Worm (Caenorhabditis elegans) whole organism, L2 larva: ENCODE measurements around the gene baz-2.

Experiments used
- C34F6.9 ChIP-seq: fragments of 150-350 bp; optimal IDR thresholded peaks from 2 replicates; lab custom pipeline; 2014; ENCODE audit warnings: missing biosample characterization, missing genetic modification characterization
- F13H6.1 ChIP-seq: sonication (generic microtip); optimal IDR thresholded peaks from 2 replicates; lab custom pipeline; 2016; ENCODE audit warnings: missing genetic modification characterization, missing compliant biosample characterization
- R02D3.7 ChIP-seq: fragments of 150-350 bp; optimal IDR thresholded peaks from 2 replicates; lab custom pipeline; 2014; ENCODE audit warnings: missing biosample characterization, missing genetic modification characterization
- Y55F3AM.14 ChIP-seq: fragments of 200-800 bp; sonication (Bioruptor generic); optimal IDR thresholded peaks from 2 replicates; lab custom pipeline; 2018; ENCODE audit warnings: mild to moderate bottlenecking, missing genetic modification characterization, missing compliant biosample characterization
- ZK546.5 ChIP-seq: sonication (generic microtip); optimal IDR thresholded peaks from 2 replicates; lab custom pipeline; 2017; ENCODE audit warnings: missing biosample characterization, missing genetic modification characterization
- alr-1 ChIP-seq: fragments of 150-350 bp; optimal IDR thresholded peaks from 2 replicates; lab custom pipeline; 2014; ENCODE audit warnings: missing biosample characterization, missing genetic modification characterization
- aly-2 ChIP-seq: fragments of 150-350 bp; optimal IDR thresholded peaks from 2 replicates; lab custom pipeline; 2014; ENCODE audit warnings: missing biosample characterization, missing genetic modification characterization
- ama-1 ChIP-seq: fragments of 150-350 bp; optimal IDR thresholded peaks from 2 replicates; lab custom pipeline; 2018; ENCODE audit warnings: inconsistent platforms
- blmp-1 ChIP-seq: sonication (generic microtip); optimal IDR thresholded peaks from 2 replicates; lab custom pipeline; 2017; ENCODE audit warnings: missing genetic modification characterization, mild to moderate bottlenecking, missing compliant biosample characterization, antibody characterized with exemption, moderate library complexity; ENCODE audit not compliant: insufficient read depth
- ceh-16 ChIP-seq: fragments of 150-350 bp; optimal IDR thresholded peaks from 2 replicates; lab custom pipeline; 2014; ENCODE audit warnings: missing biosample characterization, missing genetic modification characterization
- ceh-82 ChIP-seq: fragments of 150-350 bp; optimal IDR thresholded peaks from 2 replicates; lab custom pipeline; 2014; ENCODE audit warnings: missing biosample characterization, missing genetic modification characterization
- crh-2 ChIP-seq: sonication (generic microtip); optimal IDR thresholded peaks from 2 replicates; lab custom pipeline; 2017; ENCODE audit warnings: missing biosample characterization, missing genetic modification characterization
- dmd-4 ChIP-seq: sonication (generic microtip); optimal IDR thresholded peaks from 2 replicates; lab custom pipeline; 2017; ENCODE audit warnings: missing biosample characterization, missing genetic modification characterization
- egl-27 ChIP-seq: sonication (generic microtip); optimal IDR thresholded peaks from 3 replicates; lab custom pipeline; 2017; ENCODE audit warnings: missing biosample characterization, missing genetic modification reagents, missing genetic modification characterization
- elt-1 ChIP-seq: fragments of 150-350 bp; optimal IDR thresholded peaks from 2 replicates; lab custom pipeline; 2014; ENCODE audit warnings: missing biosample characterization, missing genetic modification characterization
- elt-3 ChIP-seq: sonication (generic microtip); optimal IDR thresholded peaks from 2 replicates; lab custom pipeline; 2017; ENCODE audit warnings: missing biosample characterization, missing genetic modification characterization
- gmeb-1 ChIP-seq: fragments of 150-350 bp; optimal IDR thresholded peaks from 2 replicates; lab custom pipeline; 2014; ENCODE audit warnings: missing biosample characterization, missing genetic modification characterization
- lin-11 ChIP-seq: fragments of 150-350 bp; sonication (generic microtip); optimal IDR thresholded peaks from 2 replicates; lab custom pipeline; 2014; ENCODE audit warnings: missing biosample characterization, missing genetic modification characterization, inconsistent platforms, mixed read lengths
- lin-13 ChIP-seq: fragments of 150-350 bp; optimal IDR thresholded peaks from 2 replicates; lab custom pipeline; 2014; ENCODE audit warnings: missing biosample characterization, missing genetic modification reagents, missing genetic modification characterization
- lsy-2 ChIP-seq, 2 experiments: fragments of 150-350 bp in 1 of 2; sonication (generic microtip) in 1 of 2; optimal IDR thresholded peaks; 2 replicates each; lab custom pipeline; 2014 to 2017; ENCODE audit warnings: missing biosample characterization in 2 of 2, missing genetic modification characterization in 2 of 2
- mab-5 ChIP-seq: fragments of 150-350 bp; optimal IDR thresholded peaks from 2 replicates; lab custom pipeline; 2014; ENCODE audit warnings: missing biosample characterization, missing genetic modification characterization
- mbf-1 ChIP-seq: sonication (generic microtip); optimal IDR thresholded peaks from 2 replicates; lab custom pipeline; 2017; ENCODE audit warnings: missing biosample characterization, missing genetic modification characterization
- mdl-1 ChIP-seq, 2 experiments: fragments of 150-350 bp in 1 of 2; sonication (generic microtip) in 1 of 2; optimal IDR thresholded peaks; 2 replicates each; lab custom pipeline; 2017; ENCODE audit warnings: missing biosample characterization in 2 of 2, missing genetic modification characterization in 2 of 2
- nhr-10 ChIP-seq: sonication (generic microtip); optimal IDR thresholded peaks from 2 replicates; lab custom pipeline; 2017; ENCODE audit warnings: missing biosample characterization, missing genetic modification characterization
- nhr-11 ChIP-seq: fragments of 150-350 bp; optimal IDR thresholded peaks from 2 replicates; lab custom pipeline; 2014; ENCODE audit warnings: missing biosample characterization, missing genetic modification characterization
- nhr-12 ChIP-seq: fragments of 150-350 bp; optimal IDR thresholded peaks from 2 replicates; lab custom pipeline; 2014; ENCODE audit warnings: missing biosample characterization, missing genetic modification characterization
- nhr-129 ChIP-seq: fragments of 150-350 bp; optimal IDR thresholded peaks from 2 replicates; lab custom pipeline; 2014; ENCODE audit warnings: missing biosample characterization, missing genetic modification characterization
- nhr-21 ChIP-seq: fragments of 150-350 bp; optimal IDR thresholded peaks from 2 replicates; lab custom pipeline; 2014; ENCODE audit warnings: missing biosample characterization, missing genetic modification characterization
- nhr-23 ChIP-seq: fragments of 150-350 bp; optimal IDR thresholded peaks from 2 replicates; lab custom pipeline; 2014; ENCODE audit warnings: missing biosample characterization, missing genetic modification reagents, missing genetic modification characterization
- nhr-237 ChIP-seq: fragments of 150-350 bp; optimal IDR thresholded peaks from 2 replicates; lab custom pipeline; 2014; ENCODE audit warnings: missing biosample characterization, missing genetic modification characterization
- nhr-6 ChIP-seq: fragments of 150-350 bp; optimal IDR thresholded peaks from 2 replicates; lab custom pipeline; 2014; ENCODE audit warnings: missing biosample characterization, missing genetic modification characterization
- peb-1 ChIP-seq: fragments of 150-350 bp; optimal IDR thresholded peaks from 2 replicates; lab custom pipeline; 2014; ENCODE audit warnings: missing biosample characterization, missing genetic modification characterization
- skn-1 ChIP-seq: sonication (generic microtip); optimal IDR thresholded peaks from 2 replicates; lab custom pipeline; 2017; ENCODE audit warnings: missing biosample characterization, missing genetic modification characterization
- sma-3 ChIP-seq: sonication (generic microtip); optimal IDR thresholded peaks from 2 replicates; lab custom pipeline; 2016; ENCODE audit warnings: missing genetic modification reagents, missing genetic modification characterization, missing compliant biosample characterization
- sma-9 ChIP-seq, 2 experiments: fragments of 150-350 bp in 1 of 2; sonication (generic microtip) in 1 of 2; optimal IDR thresholded peaks; 2 replicates each; lab custom pipeline; 2014 to 2016; ENCODE audit warnings: missing genetic modification characterization in 2 of 2, mild to moderate bottlenecking in 1 of 2, missing biosample characterization in 1 of 2, missing compliant biosample characterization in 1 of 2, missing genetic modification reagents in 1 of 2, moderate library complexity in 1 of 2
- unc-39 ChIP-seq: fragments of 150-350 bp; optimal IDR thresholded peaks from 2 replicates; lab custom pipeline; 2014; ENCODE audit warnings: missing biosample characterization, missing genetic modification characterization
- unc-62 ChIP-seq: fragments of 150-350 bp; optimal IDR thresholded peaks from 2 replicates; lab custom pipeline; 2014; ENCODE audit warnings: missing biosample characterization, missing genetic modification reagents, missing genetic modification characterization
- zag-1 ChIP-seq: fragments of 150-350 bp; optimal IDR thresholded peaks from 2 replicates; lab custom pipeline; 2014; ENCODE audit warnings: missing biosample characterization, missing genetic modification characterization
- ztf-1 ChIP-seq: fragments of 200-800 bp; sonication (Bioruptor generic); conservative IDR thresholded peaks from 2 replicates; pipeline ENCODE4 v1.3.6; 2022; ENCODE audit warnings: missing genetic modification characterization, missing compliant biosample characterization
- ztf-11 ChIP-seq: sonication (generic microtip); optimal IDR thresholded peaks from 2 replicates; lab custom pipeline; 2017; ENCODE audit warnings: missing biosample characterization, missing genetic modification characterization
- ztf-4 ChIP-seq: fragments of 150-350 bp; optimal IDR thresholded peaks from 2 replicates; lab custom pipeline; 2014; ENCODE audit warnings: missing biosample characterization, missing genetic modification characterization

The baz-2 gene

DNA sequence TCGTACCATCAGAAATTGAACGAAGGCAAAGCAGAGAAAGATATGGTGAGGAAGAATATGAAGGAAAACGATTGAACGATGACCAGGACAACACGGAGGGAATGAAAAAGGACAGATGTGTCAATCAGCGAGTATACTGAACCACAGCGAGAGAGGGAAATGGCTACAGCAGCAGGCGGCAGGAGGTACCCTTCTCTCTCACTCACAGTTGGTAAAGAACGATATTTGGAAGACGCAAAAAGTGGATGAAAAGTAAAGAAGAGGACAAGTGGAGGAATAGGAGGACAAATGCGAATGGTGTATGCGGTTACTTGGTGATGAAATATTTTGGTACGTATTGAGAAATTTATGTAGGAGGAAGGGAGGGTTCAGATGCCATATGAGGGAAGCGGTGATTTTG, 642 bp upstream of the baz-2 start, which contains the start of gene ZK783.7:
ZK783.7 (plus strand) TSS at position 246 of the 400 bp plus-strand sequence.
- TF ChIP-seq elt-1 (tag; lab: Kevin White, UChicago) (no peak), nhr-129 (tag; lab: Kevin White, UChicago) (peak; percentile 30)

- TF ChIP-seq sma-3 (GFP tag; lab: Kevin White, UChicago): no peak
- TF ChIP-seq aly-2 (tag; lab: Kevin White, UChicago): no peak
- no peak for TF ChIP-seq lin-11
- TF ChIP-seq dmd-4: no peak
- no peak for TF ChIP-seq nhr-129 (tag; lab: Kevin White, UChicago)
- TF ChIP-seq mbf-1 (tag; lab: Kevin White, UChicago): no peak
- no peak for TF ChIP-seq nhr-11
- TF ChIP-seq ztf-11: no peak
These were observed 334 bp downstream of the baz-2 start for ce11 chrIII:7655498-7655897.

ce11 chrIII:7648841-7649240, 7.0 kb downstream of the baz-2 start:
- TF ChIP-seq sma-3 (GFP tag; lab: Kevin White, UChicago): no peak
- TF ChIP-seq R02D3.7 (tag; lab: Kevin White, UChicago): no peak
- TF ChIP-seq mdl-1 (tag; optimal IDR thresholded peaks at IDR 0.05; lab: Kevin White, UChicago): no peak
- TF ChIP-seq mbf-1 (tag; lab: Kevin White, UChicago): no peak
- TF ChIP-seq lin-11: no peak
- no peak for TF ChIP-seq nhr-11
- no peak for TF ChIP-seq lin-13 (GFP tag; lab: Kevin White, UChicago)
- TF ChIP-seq gmeb-1 (tag; lab: Kevin White, UChicago): no peak
- TF ChIP-seq nhr-23 (tag; lab: Kevin White, UChicago): no peak
- no peak for TF ChIP-seq ZK546.5 (tag; lab: Kevin White, UChicago)
- TF ChIP-seq elt-3 (tag; lab: Kevin White, UChicago): no peak
- TF ChIP-seq blmp-1 (tag; lab: Kevin White, UChicago): no peak
- no peak for TF ChIP-seq nhr-12 (tag; lab: Kevin White, UChicago)
- no peak for TF ChIP-seq ceh-82 (tag; lab: Kevin White, UChicago)
- no peak for TF ChIP-seq unc-39
- TF ChIP-seq dmd-4: no peak

ce11 chrIII:7645075-7645474, 10.8 kb downstream of the baz-2 start:
- TF ChIP-seq crh-2: peak; percentile 34
- no peak for TF ChIP-seq nhr-11
- peak; percentile 95 for TF ChIP-seq ceh-16 (tag; lab: Kevin White, UChicago)
- TF ChIP-seq sma-9 (GFP tag; optimal IDR thresholded peaks at IDR 0.05; lab: Kevin White, UChicago): peak; percentile 65
- no peak for TF ChIP-seq sma-9 (tag; optimal IDR thresholded peaks at IDR 0.05; lab: Kevin White, UChicago)

- TF ChIP-seq ceh-16 (tag; lab: Kevin White, UChicago) (no peak), skn-1 (tag; lab: Kevin White, UChicago) (peak; percentile 79), sma-3 (GFP tag; lab: Kevin White, UChicago) (peak; percentile 85), sma-9 (GFP tag; optimal IDR thresholded peaks at IDR 0.05; lab: Kevin White, UChicago) (peak; percentile 93), sma-9 (tag; optimal IDR thresholded peaks at IDR 0.05; lab: Kevin White, UChicago) (no peak), ztf-11 (no peak), F13H6.1 (tag; lab: Kevin White, UChicago) (peak; percentile 32), ZK546.5 (tag; lab: Kevin White, UChicago) (no peak), ceh-82 (tag; lab: Kevin White, UChicago) (no peak), zag-1 (no peak), lsy-2 (tag; optimal IDR thresholded peaks at IDR 0.05; lab: Kevin White, UChicago) (peak in 1 of 2 experiments; percentile 53), blmp-1 (tag; lab: Kevin White, UChicago) (no peak), nhr-237 (tag; lab: Kevin White, UChicago) (no peak), elt-3 (tag; lab: Kevin White, UChicago) (no peak), C34F6.9 (tag; lab: Kevin White, UChicago) (no peak), lin-11 (no peak), nhr-6 (tag; lab: Kevin White, UChicago) (no peak), ama-1 (lab: Kevin White, UChicago) (no peak), egl-27 (peak; percentile 59), ztf-1 (GFP tag; lab: Robert Waterston, UW) (no peak), nhr-21 (peak; percentile 80), mdl-1 (tag; optimal IDR thresholded peaks at IDR 0.05; lab: Kevin White, UChicago) (peak; percentile 13 to 56), gmeb-1 (tag; lab: Kevin White, UChicago) (peak; percentile 59), dmd-4 (no peak), mab-5 (tag; lab: Kevin White, UChicago) (no peak), nhr-11 (no peak), mbf-1 (tag; lab: Kevin White, UChicago) (no peak), nhr-10 (no peak), unc-62 (GFP tag; lab: Kevin White, UChicago) (no peak), aly-2 (tag; lab: Kevin White, UChicago) (no peak), peb-1 (tag; lab: Kevin White, UChicago) (no peak), ztf-4 (tag; lab: Kevin White, UChicago) (no peak), nhr-23 (tag; lab: Kevin White, UChicago) (no peak), Y55F3AM.14 (GFP tag; lab: Kevin White, UChicago) (no peak), alr-1 (tag; lab: Kevin White, UChicago) (no peak)
These were observed 11.8 kb downstream of the baz-2 start for ce11 chrIII:7643902-7644641.
